Fruit fly (Drosophila melanogaster): ENCODE results near the gene CG14439.

DNA sequence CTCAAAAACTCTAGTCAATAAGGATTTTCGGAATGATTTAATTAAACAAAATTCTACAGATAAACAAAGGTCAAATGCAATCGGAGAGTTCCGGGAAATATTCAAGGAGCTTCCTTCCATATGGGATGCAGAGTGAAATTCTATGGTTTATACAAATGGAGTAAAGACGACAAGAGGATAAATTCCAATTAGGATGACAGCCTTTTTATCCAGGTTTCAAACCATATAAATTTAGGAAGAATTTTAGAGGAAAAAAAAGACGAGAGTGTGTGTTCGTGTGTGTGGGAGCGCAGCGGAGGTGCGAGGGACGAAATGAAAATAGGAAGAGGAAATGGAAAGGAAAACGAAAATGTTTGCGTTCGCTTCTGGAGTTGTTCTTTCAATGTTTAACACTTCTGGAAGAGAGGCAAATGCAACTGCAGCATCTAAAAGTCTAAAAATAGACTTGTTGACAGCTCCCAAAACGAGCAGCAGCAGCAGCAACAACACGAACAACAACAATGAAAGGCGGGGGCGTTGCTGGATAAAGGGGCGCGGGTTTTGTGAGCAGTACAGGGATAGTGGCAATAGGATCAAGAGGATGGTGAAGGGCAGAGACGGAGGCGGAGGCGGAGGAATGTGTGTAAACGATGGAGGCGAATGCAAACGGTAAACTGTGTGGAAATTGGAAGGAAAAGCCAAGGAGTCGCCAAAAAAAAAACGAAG, 55.2 kb downstream of the CG14439 start:
- TF ChIP-seq insv (optimal IDR thresholded peaks at IDR 0.05) (no peak), Sin3A (optimal IDR thresholded peaks at IDR 0.05) (no peak), psq (optimal IDR thresholded peaks at IDR 0.05) (no peak), ttk (optimal IDR thresholded peaks at IDR 0.05) (no peak), h (optimal IDR thresholded peaks at IDR 0.05) (no peak)

Data from Kc167 (cell line).